Worm (Caenorhabditis elegans): ENCODE measurements around the gene ZK666.2.

ce11 chrII:10450335-10450734, 21.4 kb downstream of the ZK666.2 start:
- no peak for TF ChIP-seq F13C5.2 (tag; optimal IDR thresholded peaks at IDR 0.05)
- no peak for TF ChIP-seq ceh-36 (tag; optimal IDR thresholded peaks at IDR 0.05)
- TF ChIP-seq ceh-13 (GFP tag; optimal IDR thresholded peaks at IDR 0.05) = no peak
- TF ChIP-seq flt-1 (GFP tag; IDR thresholded peaks at IDR 0.05) = no peak
- TF ChIP-seq tbx-11 (GFP tag; IDR thresholded peaks at IDR 0.05) = no peak
- no peak for TF ChIP-seq scrt-1 (GFP tag; IDR thresholded peaks at IDR 0.05)
- TF ChIP-seq ama-1 (optimal IDR thresholded peaks at IDR 0.05) = no peak
